Fruit fly (Drosophila melanogaster) ovary, adult (tissue): Measurements from ENCODE around the gene Akh.

ENCODE experiments used
- CG17801 ChIP-seq: fragments of 200-800 bp; optimal IDR thresholded peaks from 2 replicates; lab custom pipeline; 2019; ENCODE audit warnings: missing biosample characterization, mild to moderate bottlenecking, missing genetic modification characterization, moderate library complexity; ENCODE audit not compliant: partially characterized antibody

Gene Akh

DNA sequence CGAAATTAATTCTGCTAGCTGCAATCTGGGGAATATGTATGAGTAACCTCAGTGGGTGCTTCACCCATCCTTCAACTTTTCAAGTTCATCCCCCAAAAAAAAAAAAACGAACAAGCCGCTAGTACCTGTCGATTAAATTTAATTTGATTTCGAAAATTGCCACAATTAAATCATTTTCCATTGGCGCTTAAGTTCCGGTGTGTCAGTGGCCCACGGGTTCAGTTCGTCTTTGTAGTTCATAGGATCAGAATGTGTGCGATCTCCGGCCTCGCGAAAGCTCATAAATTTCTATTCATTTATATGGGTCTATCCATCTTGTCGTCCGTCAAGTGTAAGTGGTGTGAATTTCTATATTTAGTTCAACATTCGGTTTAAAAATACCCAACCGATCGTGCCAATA, 797 bp downstream of the Akh start, which contains the start of gene CG32260:
Gene CG32260 (plus strand): TSS at position 301 of the 400 bp plus-strand sequence.
- no peak for TF ChIP-seq CG17801

DNA sequence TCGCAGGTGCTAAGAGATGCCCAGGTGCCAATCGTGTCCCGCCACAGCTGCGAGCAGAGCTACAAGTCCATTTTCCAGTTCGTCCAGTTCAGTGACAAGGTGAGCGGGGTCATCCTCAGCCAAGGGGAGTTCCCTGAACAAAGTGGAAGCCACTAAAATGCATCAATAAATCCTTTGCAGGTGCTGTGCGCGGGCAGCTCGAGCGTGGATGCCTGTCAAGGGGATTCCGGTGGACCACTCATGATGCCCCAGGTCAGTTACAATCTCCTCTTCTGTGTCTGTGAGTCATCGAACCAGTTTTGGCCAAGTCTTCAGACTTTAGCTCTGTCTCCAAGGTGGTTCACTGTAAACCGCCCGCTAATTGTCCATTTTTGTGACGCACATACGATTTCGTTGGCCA, 4.0 kb downstream of the Akh start:
- no peak for TF ChIP-seq CG17801

DNA sequence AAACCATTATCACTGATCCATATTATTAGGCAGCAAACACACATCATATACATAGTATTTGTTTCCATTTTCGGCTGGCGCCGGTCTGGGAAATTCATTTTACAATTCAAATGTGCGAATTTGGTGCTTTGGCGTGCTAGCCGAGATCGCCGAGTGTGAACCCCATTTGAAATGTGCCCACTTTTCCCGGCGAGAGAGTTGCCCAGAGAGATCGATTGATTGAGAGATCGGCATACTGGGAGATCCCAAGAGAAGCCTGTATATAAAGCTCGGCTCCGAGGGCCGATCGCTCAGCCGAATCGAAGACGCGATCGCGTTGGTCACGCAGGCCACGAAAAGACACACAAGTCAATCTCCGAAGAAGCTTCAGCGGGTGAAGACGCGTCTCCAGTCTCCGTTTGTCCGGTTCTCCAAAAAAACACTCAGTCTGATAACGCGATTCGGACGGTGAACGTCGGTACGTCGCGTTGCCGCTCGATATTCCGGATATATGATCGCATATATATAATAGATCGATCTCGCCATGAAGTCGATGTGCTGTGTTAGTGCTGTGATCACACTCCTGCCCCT, 7.2 kb downstream of the Akh start, which contains the start of gene CG1299:
Gene CG1299 (plus strand): TSS at position 291 of the 570 bp plus-strand sequence.
- TF ChIP-seq CG17801, result no peak

DNA sequence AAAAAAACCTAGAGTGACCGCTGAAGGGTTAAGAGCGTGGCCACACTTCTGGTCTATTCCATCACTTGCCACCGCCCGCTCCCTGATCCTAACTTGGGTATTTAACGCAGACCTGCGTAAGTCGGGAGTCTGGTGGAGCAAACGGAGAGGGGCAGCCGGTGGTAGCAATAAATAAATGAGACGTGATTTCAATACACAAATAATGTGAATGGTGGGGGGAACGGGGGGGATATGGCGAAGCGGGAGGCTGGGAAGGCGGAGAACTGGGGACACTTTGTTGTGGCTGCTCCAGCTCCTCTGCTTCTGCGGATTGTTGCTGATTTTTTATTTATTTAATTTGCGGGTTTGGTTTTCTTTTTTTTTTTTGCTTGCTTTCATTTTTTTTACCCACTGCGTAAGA, 16.6 kb downstream of the Akh start:
- TF ChIP-seq CG17801, result no peak

- no peak for TF ChIP-seq CG17801
These were observed 17.1 kb downstream of the Akh start for dm6 chr3L:4158361-4158760.

DNA sequence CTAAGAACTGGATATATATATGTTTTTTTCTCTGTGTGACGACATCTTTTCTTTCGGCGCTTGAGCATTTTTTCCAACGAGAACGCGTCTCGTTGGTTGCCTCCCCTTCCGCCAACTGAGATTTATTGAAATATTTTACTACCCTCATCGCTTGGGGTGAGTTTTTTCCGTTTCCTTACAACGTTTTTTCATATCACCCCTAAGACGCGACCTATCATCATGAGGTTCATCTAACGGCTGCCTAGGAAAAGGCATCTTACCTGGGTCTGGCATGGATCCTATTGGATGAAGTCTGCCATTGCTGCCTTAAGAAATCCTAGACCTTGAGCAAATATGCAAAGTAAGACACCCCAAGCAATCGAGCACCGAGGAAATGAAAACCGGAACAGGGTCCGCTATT, 18.0 kb downstream of the Akh start:
- no peak for TF ChIP-seq CG17801

dm6 chr3L:4160926-4161325, 19.7 kb downstream of the Akh start, which contains the start of gene nab:
Gene nab, minus strand, starts transcription at chr3L:4160932.
- TF ChIP-seq CG17801, result no peak

- TF ChIP-seq CG17801, result no peak
These were observed 26.1 kb downstream of the Akh start, which contains the start of gene mas for dm6 chr3L:4167353-4167842. Gene mas, minus strand, starts transcription at chr3L:4167464.

DNA sequence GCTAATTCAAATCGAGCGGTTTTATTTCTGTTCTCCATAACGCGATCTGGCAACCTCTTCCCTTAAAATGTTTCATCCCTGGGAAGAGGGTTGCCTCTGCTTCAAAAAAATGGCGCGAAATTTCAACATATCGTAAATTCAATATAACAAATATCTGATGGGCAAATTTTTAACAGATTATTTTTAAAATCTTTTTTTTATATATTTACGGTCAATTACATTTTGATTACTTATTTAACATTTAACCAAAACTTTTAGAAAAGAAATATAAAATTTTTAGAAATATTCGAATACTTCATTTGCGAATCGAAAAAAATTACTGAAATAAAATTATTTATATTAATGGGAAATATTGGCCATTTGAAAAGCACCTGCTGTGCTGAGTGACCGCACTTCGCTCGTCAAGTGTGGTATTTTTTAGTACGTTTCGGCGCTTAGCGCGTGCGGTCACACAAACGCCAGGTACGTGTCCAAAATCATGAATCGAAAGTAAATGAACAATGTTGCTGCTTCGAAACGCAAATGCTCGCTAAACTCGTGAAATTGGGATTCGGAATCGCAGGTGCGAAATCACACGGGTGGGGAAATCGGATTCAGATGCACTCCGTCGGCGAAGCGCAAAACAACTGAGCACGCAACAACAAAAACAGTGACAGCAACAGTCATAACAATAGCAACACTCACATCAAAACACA, 28.8 kb downstream of the Akh start, which contains the start of gene Ero1L:
Gene Ero1L (plus strand): TSS at position 448 of the 695 bp plus-strand sequence.
- peak; percentile 30 for TF ChIP-seq CG17801

DNA sequence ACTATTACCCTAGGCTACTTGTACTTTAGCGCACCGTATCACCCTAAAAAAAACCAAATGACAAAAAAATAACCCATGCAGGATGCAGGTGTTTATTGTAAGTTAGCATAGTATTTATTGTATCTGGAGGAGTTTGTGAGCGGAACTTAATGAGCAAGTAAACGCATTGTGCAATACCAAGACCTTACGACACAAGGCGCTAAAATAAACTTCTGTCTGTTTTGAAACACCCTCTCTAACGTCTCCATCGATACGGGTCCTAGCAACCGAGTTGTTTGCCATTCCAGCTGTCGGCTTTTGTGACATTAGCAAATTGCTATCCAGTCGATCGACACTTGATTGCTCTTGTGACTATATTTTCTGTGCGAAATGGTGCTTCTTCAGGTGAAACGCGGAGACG, 32.3 kb downstream of the Akh start, which contains the start of gene CG18675:
Gene CG18675 (plus strand): TSS at position 301 of the 400 bp plus-strand sequence.
- TF ChIP-seq CG17801, result no peak

dm6 chr3L:4177981-4178562, 36.8 kb downstream of the Akh start, which contains the start of gene Teh4:
Gene Teh4, minus strand, starts transcription at chr3L:4178270.
- TF ChIP-seq CG17801, result no peak

dm6 chr3L:4184563-4184962, 43.3 kb downstream of the Akh start, which contains the start of gene Teh3:
Gene Teh3, minus strand, starts transcription at chr3L:4184663.
- TF ChIP-seq CG17801, result no peak

DNA sequence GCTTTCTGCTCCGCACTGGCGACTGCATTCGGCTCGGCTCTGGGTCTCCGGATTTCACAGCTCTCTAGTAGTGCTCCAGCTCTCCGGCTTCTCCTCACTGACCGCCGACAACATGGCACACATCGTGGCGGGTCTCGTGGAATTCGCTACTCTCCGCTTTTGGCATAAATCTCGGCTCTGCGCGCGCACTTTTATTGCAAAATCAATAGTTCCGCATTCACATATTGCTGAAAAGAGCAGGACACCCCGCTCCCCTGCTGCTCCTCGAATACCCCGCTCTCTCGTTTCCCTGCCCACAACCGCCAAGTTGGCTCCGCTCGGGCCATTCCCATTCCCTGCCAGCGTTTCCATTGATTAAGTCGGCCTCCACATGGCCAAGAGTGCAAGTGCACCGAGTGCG, 44.0 kb downstream of the Akh start:
- TF ChIP-seq CG17801, result no peak

dm6 chr3L:4186659-4187058, 45.4 kb downstream of the Akh start, which contains the start of gene VhaM9.7-c:
Gene VhaM9.7-c, minus strand, starts transcription at chr3L:4186865.
- peak; percentile 59 for TF ChIP-seq CG17801

- TF ChIP-seq CG17801, result no peak
These were observed 46.8 kb downstream of the Akh start, which contains the start of the genes Teh2 and tipE for dm6 chr3L:4187930-4188523. Gene Teh2, minus strand, starts transcription at chr3L:4188023. Gene tipE, plus strand, starts transcription at chr3L:4188499.
